Worm (Caenorhabditis elegans): ENCODE data around the gene mec-14.

DNA sequence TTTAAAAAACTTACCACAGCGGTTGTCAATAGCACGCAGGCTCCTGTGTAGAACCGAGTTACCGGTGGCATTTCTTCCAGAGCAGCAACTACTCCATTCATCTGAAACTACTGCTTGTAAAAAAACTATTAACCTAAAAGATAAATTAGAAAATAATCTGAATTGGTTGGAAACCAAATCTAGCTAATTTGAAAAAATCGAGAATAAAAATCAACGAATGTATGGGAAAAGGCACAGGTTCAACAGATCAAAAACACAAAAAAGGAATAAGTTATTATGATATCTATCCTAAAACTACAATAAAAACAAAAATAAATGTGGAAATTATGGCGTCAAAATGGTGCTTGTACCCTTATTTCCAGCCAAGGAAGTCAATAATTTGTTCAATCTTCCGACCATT lies 30.2 kb upstream of the mec-14 start, which contains the start of gene der-2:
- TF ChIP-seq ZK546.5 (tag; optimal IDR thresholded peaks at IDR 0.05) (no peak), mdl-1 (tag; optimal IDR thresholded peaks at IDR 0.05) (no peak), blmp-1 (tag; optimal IDR thresholded peaks at IDR 0.05; ENCODE audit: insufficient read depth) (no peak), lin-11 (tag; optimal IDR thresholded peaks at IDR 0.05) (no peak), nhr-10 (tag; optimal IDR thresholded peaks at IDR 0.05) (no peak), F13H6.1 (tag; optimal IDR thresholded peaks at IDR 0.05) (no peak), nhr-237 (tag; optimal IDR thresholded peaks at IDR 0.05) (no peak), zag-1 (tag; optimal IDR thresholded peaks at IDR 0.05) (no peak)
